Fruit fly (Drosophila melanogaster) S2 (cell line): ENCODE measurements around the gene CG14668.

Source experiments
- CG8478 ChIP-seq: fragments of >200 bp; optimal IDR thresholded peaks from 2 replicates; lab custom pipeline; 2018
- CTCF ChIP-seq, 2 experiments: fragments of >200 bp; optimal IDR thresholded peaks; 2 replicates each; lab custom pipeline; 2018

DNA sequence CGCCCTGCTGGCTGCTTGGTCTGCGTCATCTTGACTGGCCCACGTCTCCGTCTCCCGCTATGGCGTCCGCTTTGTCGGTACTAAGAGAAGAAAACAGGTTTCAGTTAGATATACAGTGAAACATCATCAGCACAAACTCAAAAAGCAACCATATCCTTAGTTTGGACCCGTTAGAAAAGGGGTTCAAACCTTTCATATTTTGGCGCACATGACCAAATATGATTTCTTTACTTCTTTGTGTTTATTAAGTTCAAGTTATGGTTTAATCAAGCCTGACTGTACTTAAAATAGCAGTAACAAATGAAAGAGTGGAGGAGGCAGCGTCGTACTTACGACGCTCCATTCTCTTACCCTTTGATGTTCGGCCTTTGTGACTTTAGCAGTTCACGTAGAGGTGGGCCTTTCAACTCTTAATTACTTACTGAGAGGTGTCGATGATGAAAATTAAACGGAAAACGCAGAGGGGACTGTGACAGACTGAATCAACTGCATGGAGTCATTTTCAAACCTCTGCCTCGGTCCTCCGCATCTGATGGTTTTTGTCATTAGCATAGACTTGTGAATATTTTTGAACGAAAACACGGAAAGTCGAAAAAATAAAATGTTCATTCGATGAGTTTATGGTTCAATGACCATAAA, 25.7 kb downstream of the CG14668 start:
- no peak for TF ChIP-seq CG8478 (lab: Kevin White, UChicago)
- TF ChIP-seq CTCF (optimal IDR thresholded peaks at IDR 0.05; lab: Kevin White, UChicago), result no peak
